Worm (Caenorhabditis elegans): ENCODE results near the gene C49C3.11.

Gene C49C3.11

ce11 chrIV:17383046-17383445 lies 39.5 kb downstream of the C49C3.11 start, which contains the start of gene C30H6.12:
Gene C30H6.12, plus strand, starts transcription at chrIV:17383346.
- TF ChIP-seq daf-12 (tag; optimal IDR thresholded peaks at IDR 0.05) = no peak
- no peak for TF ChIP-seq nhr-43 (tag; optimal IDR thresholded peaks at IDR 0.05; ENCODE audit: poor library complexity, severe bottlenecking)
- TF ChIP-seq ceh-9 (tag; optimal IDR thresholded peaks at IDR 0.05) = no peak
- TF ChIP-seq eor-1 (tag; optimal IDR thresholded peaks at IDR 0.05) = no peak
- TF ChIP-seq nhr-28 (tag; optimal IDR thresholded peaks at IDR 0.05) = no peak
- TF ChIP-seq pha-4 (tag; optimal IDR thresholded peaks at IDR 0.05) = no peak
- TF ChIP-seq ztf-4 (tag; optimal IDR thresholded peaks at IDR 0.05) = no peak

ce11 chrIV:17387442-17387967 lies 43.9 kb downstream of the C49C3.11 start, which contains the start of gene T02D1.8:
Gene T02D1.8, minus strand, starts transcription at chrIV:17387492.
- TF ChIP-seq elt-2 (tag; optimal IDR thresholded peaks at IDR 0.05) (peak; percentile 67), nhr-12 (tag; optimal IDR thresholded peaks at IDR 0.05) (no peak)

Measured in whole organism, L3 larva.